Fruit fly (Drosophila melanogaster) whole organism, prepupa: ENCODE results near the gene CG33796.

Source experiments
- Blimp-1 ChIP-seq: fragments of 200-800 bp; sonication (Bioruptor generic); optimal IDR thresholded peaks from 3 replicates; lab custom pipeline; 2017; ENCODE audit warnings: missing biosample characterization, missing genetic modification characterization, mild to moderate bottlenecking, moderate library complexity, missing genetic modification reagents
- CG10669 ChIP-seq: fragments of 200-800 bp; sonication (Bioruptor generic); optimal IDR thresholded peaks from 3 replicates; lab custom pipeline; 2018; ENCODE audit warnings: missing biosample characterization, mild to moderate bottlenecking, missing genetic modification characterization, moderate library complexity
- CG11294 ChIP-seq: fragments of 200-800 bp; sonication (Bioruptor generic); IDR thresholded peaks from 2 replicates; pipeline ENCODE4 v1.3.6; 2022; ENCODE audit warnings: missing biosample characterization, missing genetic modification characterization
- CG15336 ChIP-seq: fragments of 200-800 bp; sonication (Bioruptor generic); IDR thresholded peaks from 2 replicates; pipeline ENCODE4 v1.3.6; 2022; ENCODE audit warnings: missing biosample characterization, missing genetic modification characterization
- CG3032 ChIP-seq: fragments of 200-800 bp; optimal IDR thresholded peaks from 2 replicates; lab custom pipeline; 2019; ENCODE audit warnings: missing biosample characterization, mild to moderate bottlenecking, missing genetic modification characterization, moderate library complexity
- CG31627 ChIP-seq: fragments of 200-800 bp; sonication (Bioruptor generic); optimal IDR thresholded peaks from 3 replicates; lab custom pipeline; 2016; ENCODE audit warnings: missing biosample characterization, missing genetic modification characterization
- CG32006 ChIP-seq: fragments of 200-800 bp; sonication (Bioruptor generic); optimal IDR thresholded peaks from 3 replicates; lab custom pipeline; 2017; ENCODE audit warnings: missing biosample characterization, mild to moderate bottlenecking, missing genetic modification characterization
- CG34406 ChIP-seq: fragments of 200-800 bp; sonication (Bioruptor generic); optimal IDR thresholded peaks from 3 replicates; lab custom pipeline; 2016; ENCODE audit warnings: missing biosample characterization, missing genetic modification characterization
- CG3919 ChIP-seq: fragments of 200-800 bp; sonication (Bioruptor generic); optimal IDR thresholded peaks from 3 replicates; lab custom pipeline; 2016; ENCODE audit warnings: missing biosample characterization, missing genetic modification characterization
- CG4318 ChIP-seq: fragments of 200-800 bp; sonication (Bioruptor generic); optimal IDR thresholded peaks from 3 replicates; lab custom pipeline; 2017; ENCODE audit warnings: missing biosample characterization, mild to moderate bottlenecking, missing genetic modification characterization
- CG6163 ChIP-seq: fragments of 200-800 bp; sonication (Bioruptor generic); IDR thresholded peaks from 3 replicates; pipeline ENCODE4 v1.3.6; 2022; ENCODE audit warnings: missing biosample characterization, missing genetic modification characterization
- CG6808 ChIP-seq: fragments of 200-800 bp; sonication (Bioruptor generic); optimal IDR thresholded peaks from 3 replicates; lab custom pipeline; 2017; ENCODE audit warnings: missing biosample characterization, missing genetic modification characterization, mild to moderate bottlenecking, moderate library complexity, missing genetic modification reagents
- CG6854 ChIP-seq: fragments of 200-800 bp; sonication (Bioruptor generic); optimal IDR thresholded peaks from 2 replicates; lab custom pipeline; 2017; ENCODE audit warnings: missing biosample characterization, mild to moderate bottlenecking, missing genetic modification characterization
- CG8119 ChIP-seq: fragments of 200-800 bp; sonication (Bioruptor generic); IDR thresholded peaks from 3 replicates; pipeline ENCODE4 v1.3.6; 2022; ENCODE audit warnings: missing biosample characterization, missing genetic modification characterization
- CG8319 ChIP-seq: fragments of 200-800 bp; sonication (Bioruptor generic); optimal IDR thresholded peaks from 3 replicates; lab custom pipeline; 2016; ENCODE audit warnings: missing biosample characterization, missing genetic modification characterization
- Eip78C ChIP-seq: fragments of 200-800 bp; sonication (Bioruptor generic); peaks from one replicate; lab custom pipeline; 2016; ENCODE audit warnings: missing biosample characterization, missing genetic modification characterization
- Eip93F ChIP-seq: fragments of 200-800 bp; sonication (Bioruptor generic); optimal IDR thresholded peaks from 2 replicates; lab custom pipeline; 2016; ENCODE audit warnings: missing biosample characterization, mild to moderate bottlenecking, missing genetic modification characterization
- Ets21C ChIP-seq: fragments of 200-800 bp; sonication (Bioruptor generic); optimal IDR thresholded peaks from 3 replicates; lab custom pipeline; 2016; ENCODE audit warnings: missing biosample characterization, missing genetic modification characterization
- Ets96B ChIP-seq: fragments of 200-800 bp; optimal IDR thresholded peaks from 2 replicates; lab custom pipeline; 2019; ENCODE audit warnings: missing biosample characterization, mild to moderate bottlenecking, missing genetic modification characterization, moderate library complexity
- Gug ChIP-seq: fragments of 200-800 bp; sonication (Bioruptor generic); IDR thresholded peaks from 2 replicates; pipeline ENCODE4 v1.3.6; 2022; ENCODE audit warnings: missing biosample characterization, missing genetic modification characterization
- Hr38 ChIP-seq: sonication (Bioruptor generic); optimal IDR thresholded peaks from 2 replicates; lab custom pipeline; 2016; ENCODE audit warnings: missing biosample characterization, missing genetic modification characterization
- Hr39 ChIP-seq: fragments of 200-800 bp; sonication (Bioruptor generic); optimal IDR thresholded peaks from 2 replicates; lab custom pipeline; 2016; ENCODE audit warnings: missing biosample characterization, missing genetic modification characterization
- Sox102F ChIP-seq: fragments of 200-800 bp; sonication (Bioruptor generic); optimal IDR thresholded peaks from 2 replicates; lab custom pipeline; 2016; ENCODE audit warnings: missing biosample characterization, mild to moderate bottlenecking, missing genetic modification characterization
- Sox15 ChIP-seq: fragments of 200-800 bp; sonication (Bioruptor generic); optimal IDR thresholded peaks from 3 replicates; lab custom pipeline; 2016; ENCODE audit warnings: missing biosample characterization, missing genetic modification characterization
- fd59A ChIP-seq: fragments of 200-800 bp; sonication (Bioruptor generic); optimal IDR thresholded peaks from 2 replicates; lab custom pipeline; 2017; ENCODE audit warnings: missing biosample characterization, mild to moderate bottlenecking, missing genetic modification characterization, missing genetic modification reagents
- fd85E ChIP-seq: fragments of 200-800 bp; sonication (Bioruptor generic); optimal IDR thresholded peaks from 3 replicates; lab custom pipeline; 2016; ENCODE audit warnings: missing biosample characterization, missing genetic modification characterization
- fkh ChIP-seq: fragments of 200-800 bp; sonication (Bioruptor generic); optimal IDR thresholded peaks from 3 replicates; lab custom pipeline; 2017; ENCODE audit warnings: missing biosample characterization, mild to moderate bottlenecking, missing genetic modification characterization, moderate library complexity
- lz ChIP-seq: fragments of 200-800 bp; sonication (Bioruptor generic); optimal IDR thresholded peaks from 3 replicates; lab custom pipeline; 2016; ENCODE audit warnings: missing biosample characterization, missing genetic modification characterization
- net ChIP-seq: fragments of 200-800 bp; sonication (Bioruptor generic); optimal IDR thresholded peaks from 3 replicates; lab custom pipeline; 2016; ENCODE audit warnings: missing biosample characterization, missing genetic modification characterization
- pdm3 ChIP-seq: fragments of 200-800 bp; sonication (Bioruptor generic); optimal IDR thresholded peaks from 3 replicates; lab custom pipeline; 2016; ENCODE audit warnings: missing biosample characterization, missing genetic modification characterization
- salr ChIP-seq, 2 experiments: fragments of 200-800 bp; sonication (Bioruptor generic); optimal IDR thresholded peaks; 3 replicates each; lab custom pipeline; 2016 to 2018; ENCODE audit warnings: missing biosample characterization in 2 of 2, missing genetic modification characterization in 2 of 2, mild to moderate bottlenecking in 1 of 2
- spab ChIP-seq: fragments of 200-800 bp; sonication (Bioruptor generic); optimal IDR thresholded peaks from 2 replicates; lab custom pipeline; 2017; ENCODE audit warnings: missing biosample characterization, mild to moderate bottlenecking, missing genetic modification characterization, missing genetic modification reagents
- ss ChIP-seq, 2 experiments: fragments of 200-800 bp; sonication (Bioruptor generic); optimal IDR thresholded peaks; 2 replicates in 1 of 2; 3 replicates in 1 of 2; lab custom pipeline; 2017 to 2018; ENCODE audit warnings: mild to moderate bottlenecking in 2 of 2, missing biosample characterization in 2 of 2, missing genetic modification characterization in 2 of 2, moderate library complexity in 1 of 2
- svp ChIP-seq: fragments of 200-800 bp; sonication (Bioruptor generic); peaks from one replicate; lab custom pipeline; 2016; ENCODE audit warnings: missing biosample characterization, missing genetic modification characterization
- vri ChIP-seq: fragments of 200-800 bp; sonication (Bioruptor generic); optimal IDR thresholded peaks from 3 replicates; lab custom pipeline; 2016; ENCODE audit warnings: missing biosample characterization, mild to moderate bottlenecking, missing genetic modification characterization

Gene CG33796

dm6 chr3L:16167723-16168386 is 2.1 kb downstream of the CG33796 start (continued):
- TF ChIP-seq Blimp-1 (no peak), Gug (GFP tag; lab: Robert Waterston, UW) (no peak), svp (GFP tag; lab: Kevin White, UChicago) (peak; percentile 69), Sox102F (peak; percentile 3), Ets21C (GFP tag; lab: Kevin White, UChicago) (no peak), CG3032 (tag; lab: Kevin White, UChicago) (peak; percentile 50), CG10669 (peak; percentile 32), CG11294 (GFP tag; lab: Robert Waterston, UW) (no peak), salr (GFP tag; optimal IDR thresholded peaks at IDR 0.05; lab: Kevin White, UChicago) (no peak), CG3919 (GFP tag; lab: Kevin White, UChicago) (peak; percentile 57), pdm3 (GFP tag; lab: Kevin White, UChicago) (no peak), CG32006 (GFP tag; lab: Kevin White, UChicago) (peak; percentile 15), spab (GFP tag; lab: Kevin White, UChicago) (no peak), net (GFP tag; lab: Kevin White, UChicago) (no peak), CG15336 (GFP tag; lab: Robert Waterston, UW) (no peak), CG8319 (GFP tag; lab: Kevin White, UChicago) (no peak), CG34406 (no peak), Ets96B (tag; lab: Kevin White, UChicago) (peak; percentile 64), CG6163 (GFP tag; lab: Robert Waterston, UW) (no peak), Hr39 (GFP tag; lab: Kevin White, UChicago) (no peak), Eip93F (GFP tag; lab: Kevin White, UChicago) (no peak), CG4318 (GFP tag; lab: Kevin White, UChicago) (no peak), Sox15 (GFP tag; lab: Kevin White, UChicago) (no peak)

DNA sequence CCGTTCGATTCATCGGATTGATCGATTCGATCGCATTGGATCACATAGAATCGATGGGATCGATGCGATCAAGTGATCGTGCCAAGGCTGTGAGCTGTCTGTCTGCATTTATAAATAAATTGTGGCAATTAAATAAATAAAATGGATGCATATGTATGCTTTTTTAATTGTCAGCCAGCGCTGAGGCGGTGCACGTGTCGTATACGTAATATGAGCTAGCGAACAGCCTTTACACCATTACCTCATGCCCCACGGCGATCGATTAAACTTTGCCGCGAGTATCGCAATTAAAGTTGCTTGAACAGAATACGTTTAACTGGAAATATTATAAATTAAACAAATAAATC is 2.9 kb downstream of the CG33796 start:
- no peak for TF ChIP-seq vri (GFP tag; lab: Kevin White, UChicago)
- TF ChIP-seq Blimp-1, result no peak
- TF ChIP-seq Sox102F, result no peak
- no peak for TF ChIP-seq spab (GFP tag; lab: Kevin White, UChicago)
- no peak for TF ChIP-seq lz (GFP tag; lab: Kevin White, UChicago)
- TF ChIP-seq CG6854 (GFP tag; lab: Kevin White, UChicago), result no peak
- no peak for TF ChIP-seq CG31627 (GFP tag; lab: Kevin White, UChicago)
- TF ChIP-seq Eip78C, result peak; percentile 56

DNA sequence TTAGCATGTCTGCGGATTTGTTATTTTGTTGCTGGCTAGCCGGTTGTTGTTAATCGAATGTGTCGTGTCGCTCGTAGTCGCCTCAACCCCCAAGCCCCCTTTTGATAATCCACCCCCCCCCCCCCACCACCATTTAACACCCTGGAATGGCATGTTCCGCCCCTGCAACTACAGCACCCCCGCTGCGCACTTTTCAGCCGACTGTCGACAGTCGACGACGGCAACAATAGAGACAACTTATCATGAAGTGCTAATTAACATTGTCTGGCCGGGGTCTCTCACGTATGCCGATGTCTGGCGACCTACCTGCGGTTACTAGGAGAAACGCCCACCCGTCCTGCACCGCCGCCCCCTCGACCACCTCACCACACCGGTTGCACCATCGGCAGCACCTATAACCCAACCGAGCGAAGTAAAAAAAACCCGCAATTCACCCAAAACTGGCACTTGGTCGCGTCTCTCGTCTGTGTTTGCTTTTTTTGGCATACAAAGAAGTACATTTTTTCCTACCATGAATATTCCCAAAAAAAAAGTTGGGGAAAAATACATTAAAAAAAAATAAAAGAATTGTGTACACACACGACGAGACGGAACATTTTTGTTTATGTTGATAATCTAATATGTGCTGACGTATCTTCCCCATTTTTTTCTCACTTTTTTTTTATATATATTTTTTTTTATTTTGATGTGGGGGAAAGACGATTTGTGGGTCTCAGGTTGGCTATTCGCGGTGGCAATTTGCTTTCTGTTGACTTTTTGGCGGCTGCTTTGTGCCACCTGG is 3.5 kb downstream of the CG33796 start:
- peak; percentile 82 for TF ChIP-seq fkh (GFP tag; lab: Kevin White, UChicago)
- no peak for TF ChIP-seq ss (GFP tag; optimal IDR thresholded peaks at IDR 0.05; lab: Kevin White, UChicago)
- TF ChIP-seq lz (GFP tag; lab: Kevin White, UChicago), result no peak
- TF ChIP-seq fd59A (GFP tag; lab: Kevin White, UChicago), result no peak
- no peak for TF ChIP-seq fd85E (GFP tag; lab: Kevin White, UChicago)
- TF ChIP-seq Eip78C, result peak; percentile 62
- no peak for TF ChIP-seq Ets21C (GFP tag; lab: Kevin White, UChicago)
- TF ChIP-seq svp (GFP tag; lab: Kevin White, UChicago), result peak; percentile 40
- TF ChIP-seq CG6808 (GFP tag; lab: Kevin White, UChicago), result no peak
- 0 out of 3 replicates have a peak, but pooled peaks have one; percentile 11 for TF ChIP-seq CG6163 (GFP tag; lab: Robert Waterston, UW)
- TF ChIP-seq CG31627 (GFP tag; lab: Kevin White, UChicago), result no peak
- peak; percentile 46 for TF ChIP-seq vri (GFP tag; lab: Kevin White, UChicago)
- TF ChIP-seq Sox102F, result no peak
- TF ChIP-seq Gug (GFP tag; lab: Robert Waterston, UW), result no peak
- no peak for TF ChIP-seq Hr38 (GFP tag; lab: Kevin White, UChicago)
- 0 out of 3 replicates have a peak, but pooled peaks have one; percentile 11 for TF ChIP-seq CG8119 (GFP tag; lab: Robert Waterston, UW)
- TF ChIP-seq CG10669, result no peak
